1 fruit fly cellular context compared by ENCODE assay signal in genomic region chr3L:11289130-11289716, dm6.
TF ChIP-seq lines count a peak whose summit lies in the region.

No protein-coding gene starts in this region.

TF ChIP-seq in whole organism, embryonic, 481 proteins besides CTCF, POLR2A, EP300 and RAD21 (continued from another document):
- TF ChIP-seq pros (GFP tag; optimal IDR thresholded peaks at IDR 0.05; lab: Kevin White, UChicago): no peak
- TF ChIP-seq Camta (GFP tag; optimal IDR thresholded peaks at IDR 0.05; lab: Kevin White, UChicago): no peak
- TF ChIP-seq sqz (GFP tag; optimal IDR thresholded peaks at IDR 0.05; lab: Kevin White, UChicago): no peak
- no peak for TF ChIP-seq CG11247 (GFP tag; IDR thresholded peaks at IDR 0.05; lab: Robert Waterston, UW)
- no peak for TF ChIP-seq gcm (GFP tag; optimal IDR thresholded peaks at IDR 0.05; lab: Kevin White, UChicago)
- no peak for TF ChIP-seq CG2678 (tag; optimal IDR thresholded peaks at IDR 0.05; lab: Kevin White, UChicago)
- TF ChIP-seq CG9932 (GFP tag; IDR thresholded peaks at IDR 0.05; lab: Robert Waterston, UW): no peak
- TF ChIP-seq CG34376 (GFP tag; optimal IDR thresholded peaks at IDR 0.05; lab: Kevin White, UChicago): no peak
- TF ChIP-seq CG10543 (GFP tag; optimal IDR thresholded peaks at IDR 0.05; lab: Kevin White, UChicago): peak; percentile 13
- no peak for TF ChIP-seq CG33557 (GFP tag; optimal IDR thresholded peaks at IDR 0.05; lab: Kevin White, UChicago)
- TF ChIP-seq CG12219 (GFP tag; optimal IDR thresholded peaks at IDR 0.05; lab: Kevin White, UChicago): no peak
- peak; percentile 23 for TF ChIP-seq CG1832 (GFP tag; optimal IDR thresholded peaks at IDR 0.05; lab: Kevin White, UChicago)
- 0 out of 3 replicates have a peak, but pooled peaks have one; percentile 28 for TF ChIP-seq dysf (GFP tag; IDR thresholded peaks at IDR 0.05; lab: Robert Waterston, UW)
- 0 out of 2 replicates have a peak, but pooled peaks have one; percentile 8 for TF ChIP-seq vvl (GFP tag; IDR thresholded peaks at IDR 0.05; lab: Robert Waterston, UW)
- no peak for TF ChIP-seq CG6791 (GFP tag; IDR thresholded peaks at IDR 0.05; lab: Robert Waterston, UW; ENCODE audit: partially characterized antibody)
- TF ChIP-seq zfh1 (GFP tag; IDR thresholded peaks at IDR 0.05; lab: Robert Waterston, UW): 0 out of 3 replicates have a peak, but pooled peaks have one; percentile 11
- TF ChIP-seq kni (GFP tag; optimal IDR thresholded peaks at IDR 0.05; lab: Kevin White, UChicago): no peak
- no peak for TF ChIP-seq nerfin-1 (tag; optimal IDR thresholded peaks at IDR 0.05; lab: Kevin White, UChicago)
- no peak for TF ChIP-seq bowl (GFP tag; IDR thresholded peaks at IDR 0.05; lab: Robert Waterston, UW)
- no peak for TF ChIP-seq CG14860 (GFP tag; IDR thresholded peaks at IDR 0.05; lab: Robert Waterston, UW; ENCODE audit: partially characterized antibody)
- peak; percentile 31; the same call in 1 of the 2 replicates for TF ChIP-seq crol (GFP tag; IDR thresholded peaks at IDR 0.05; lab: Robert Waterston, UW)
- TF ChIP-seq HLH4C (GFP tag; IDR thresholded peaks at IDR 0.05; lab: Robert Waterston, UW; ENCODE audit: partially characterized antibody): no peak
- 0 out of 3 replicates have a peak, but pooled peaks have one; percentile 13 for TF ChIP-seq ase (GFP tag; IDR thresholded peaks at IDR 0.05; lab: Robert Waterston, UW)
- peak; percentile 11; the same call in 1 of the 2 replicates for TF ChIP-seq CG14441 (GFP tag; IDR thresholded peaks at IDR 0.05; lab: Robert Waterston, UW)
- peak; percentile 81; the same call in 2 of the 3 replicates for TF ChIP-seq sr (GFP tag; IDR thresholded peaks at IDR 0.05; lab: Robert Waterston, UW)
- no peak for TF ChIP-seq CG11085 (GFP tag; IDR thresholded peaks at IDR 0.05; lab: Robert Waterston, UW)
- no peak for TF ChIP-seq lilli (GFP tag; optimal IDR thresholded peaks at IDR 0.05; lab: Kevin White, UChicago)
- TF ChIP-seq Rfx (GFP tag; IDR thresholded peaks at IDR 0.05; lab: Robert Waterston, UW): peak; percentile 48; the same call in 1 of the 2 replicates
- no peak for TF ChIP-seq pnt (GFP tag; optimal IDR thresholded peaks at IDR 0.05; lab: Kevin White, UChicago)
- TF ChIP-seq CG5180 (GFP tag; optimal IDR thresholded peaks at IDR 0.05; lab: Kevin White, UChicago): no peak
- TF ChIP-seq Med (GFP tag; lab: Kevin White, UChicago): peak; percentile 67
- no peak for TF ChIP-seq hth (optimal IDR thresholded peaks at IDR 0.05; lab: Kevin White, UChicago)
- no peak for TF ChIP-seq CG8290 (GFP tag; optimal IDR thresholded peaks at IDR 0.05; lab: Kevin White, UChicago)
- TF ChIP-seq CG8290 (tag; optimal IDR thresholded peaks at IDR 0.05; lab: Kevin White, UChicago): peak in 1 of 2 experiments; percentile 52
- no peak for TF ChIP-seq Mes4 (GFP tag; optimal IDR thresholded peaks at IDR 0.05; lab: Kevin White, UChicago)
- 0 out of 3 replicates have a peak, but pooled peaks have one; percentile 8 for TF ChIP-seq CG11560 (tag; IDR thresholded peaks at IDR 0.05; lab: Robert Waterston, UW)
- TF ChIP-seq CG6254 (GFP tag; optimal IDR thresholded peaks at IDR 0.05; lab: Kevin White, UChicago): no peak
- peak in 1 of 2 experiments; percentile 92 for TF ChIP-seq Dfd (GFP tag; optimal IDR thresholded peaks at IDR 0.05; lab: Kevin White, UChicago)
- TF ChIP-seq rib (GFP tag; IDR thresholded peaks at IDR 0.05; lab: Robert Waterston, UW): 0 out of 2 replicates have a peak, but pooled peaks have one; percentile 42
- no peak for TF ChIP-seq yki (optimal IDR thresholded peaks at IDR 0.05; lab: Kevin White, UChicago)
- TF ChIP-seq chinmo (GFP tag; IDR thresholded peaks at IDR 0.05; lab: Robert Waterston, UW; ENCODE audit: partially characterized antibody): 0 out of 4 replicates have a peak, but pooled peaks have one; percentile 7
